Worm (Caenorhabditis elegans) whole organism, L1 larva: ENCODE measurements around the gene far-2.

ENCODE experiments used
- C04F5.9 ChIP-seq: sonication (generic microtip); optimal IDR thresholded peaks from 2 replicates; lab custom pipeline; 2016; ENCODE audit warnings: missing genetic modification characterization, missing compliant biosample characterization
- C34B4.2 ChIP-seq: sonication (generic microtip); optimal IDR thresholded peaks from 2 replicates; lab custom pipeline; 2017; ENCODE audit warnings: mild to moderate bottlenecking, missing genetic modification characterization, missing compliant biosample characterization
- F16B12.6 ChIP-seq: fragments of 150-350 bp; optimal IDR thresholded peaks from 2 replicates; lab custom pipeline; 2014; ENCODE audit warnings: missing biosample characterization, missing genetic modification characterization
- Y116A8C.19 ChIP-seq: sonication (generic microtip); optimal IDR thresholded peaks from 2 replicates; lab custom pipeline; 2016; ENCODE audit warnings: missing compliant biosample characterization, missing genetic modification characterization, borderline replicate concordance
- aha-1 ChIP-seq: fragments of 150-350 bp; optimal IDR thresholded peaks from 2 replicates; lab custom pipeline; 2014; ENCODE audit warnings: missing biosample characterization, missing genetic modification characterization
- alr-1 ChIP-seq: fragments of 200-800 bp; sonication (Bioruptor generic); optimal IDR thresholded peaks from 2 replicates; lab custom pipeline; 2018; ENCODE audit warnings: borderline replicate concordance, mild to moderate bottlenecking, missing genetic modification characterization, missing compliant biosample characterization
- aly-2 ChIP-seq: fragments of 150-350 bp; optimal IDR thresholded peaks from 2 replicates; lab custom pipeline; 2014; ENCODE audit warnings: missing biosample characterization, missing genetic modification characterization
- ama-1 ChIP-seq: fragments of 150-350 bp; optimal IDR thresholded peaks from 2 replicates; lab custom pipeline; 2014
- ceh-8 ChIP-seq: fragments of 200-800 bp; sonication (Bioruptor generic); optimal IDR thresholded peaks from 2 replicates; lab custom pipeline; 2018; ENCODE audit warnings: mild to moderate bottlenecking, missing genetic modification characterization, moderate library complexity, missing compliant biosample characterization
- ceh-82 ChIP-seq, 3 experiments: fragments of 150-350 bp in 1 of 3; sonication (generic microtip) in 2 of 3; optimal IDR thresholded peaks; 2 replicates each; lab custom pipeline; 2014 to 2017; ENCODE audit warnings: missing biosample characterization in 3 of 3, missing genetic modification characterization in 3 of 3
- ceh-88 ChIP-seq: fragments of 200-800 bp; sonication (Bioruptor generic); IDR thresholded peaks from 2 replicates; pipeline ENCODE4 v1.3.6; 2022; ENCODE audit warnings: missing genetic modification characterization, missing compliant biosample characterization
- ceh-90 ChIP-seq: sonication (generic microtip); optimal IDR thresholded peaks from 2 replicates; lab custom pipeline; 2016; ENCODE audit warnings: missing genetic modification characterization, missing compliant biosample characterization
- dpl-1 ChIP-seq, 3 experiments: fragments of 150-350 bp in 2 of 3; sonication (generic microtip) in 1 of 3; optimal IDR thresholded peaks; 2 replicates each; lab custom pipeline; 2014 to 2017; ENCODE audit warnings: missing biosample characterization in 3 of 3, missing genetic modification characterization in 3 of 3, missing genetic modification reagents in 3 of 3
- dsc-1 ChIP-seq: sonication (generic microtip); optimal IDR thresholded peaks from 2 replicates; lab custom pipeline; 2016; ENCODE audit warnings: mild to moderate bottlenecking, missing genetic modification characterization, missing compliant biosample characterization
- efl-3 ChIP-seq: fragments of 200-800 bp; sonication (Bioruptor generic); optimal IDR thresholded peaks from 2 replicates; lab custom pipeline; 2018; ENCODE audit warnings: mild to moderate bottlenecking, missing genetic modification characterization, missing compliant biosample characterization
- fkh-10 ChIP-seq: sonication (generic microtip); optimal IDR thresholded peaks from 2 replicates; lab custom pipeline; 2017; ENCODE audit warnings: missing biosample characterization, missing genetic modification reagents, missing genetic modification characterization
- fkh-8 ChIP-seq: sonication (generic microtip); optimal IDR thresholded peaks from 2 replicates; lab custom pipeline; 2016; ENCODE audit warnings: mild to moderate bottlenecking, missing genetic modification characterization, missing compliant biosample characterization
- fos-1 ChIP-seq: fragments of 150-350 bp; optimal IDR thresholded peaks from 2 replicates; lab custom pipeline; 2014; ENCODE audit warnings: missing biosample characterization, missing genetic modification characterization
- irx-1 ChIP-seq: sonication (generic microtip); optimal IDR thresholded peaks from 2 replicates; lab custom pipeline; 2016; ENCODE audit warnings: missing genetic modification characterization, missing compliant biosample characterization
- jun-1 ChIP-seq: fragments of 150-350 bp; optimal IDR thresholded peaks from 2 replicates; lab custom pipeline; 2014; ENCODE audit warnings: missing biosample characterization, missing genetic modification reagents, missing genetic modification characterization
- lin-14 ChIP-seq: fragments of 200-800 bp; sonication (Bioruptor generic); optimal IDR thresholded peaks from 2 replicates; lab custom pipeline; 2018; ENCODE audit warnings: mild to moderate bottlenecking, missing genetic modification characterization, moderate library complexity, missing compliant biosample characterization
- lin-39 ChIP-seq: fragments of 150-350 bp; optimal IDR thresholded peaks from 2 replicates; lab custom pipeline; 2014; ENCODE audit warnings: missing biosample characterization, missing genetic modification reagents, missing genetic modification characterization
- lir-3 ChIP-seq: sonication (generic microtip); optimal IDR thresholded peaks from 2 replicates; lab custom pipeline; 2016; ENCODE audit warnings: mild to moderate bottlenecking, missing genetic modification characterization, moderate library complexity, missing compliant biosample characterization; ENCODE audit not compliant: poor library complexity
- lsy-2 ChIP-seq, 2 experiments: fragments of 150-350 bp; optimal IDR thresholded peaks; 2 replicates each; lab custom pipeline; 2014; ENCODE audit warnings: missing biosample characterization in 2 of 2, missing genetic modification characterization in 2 of 2
- mab-9 ChIP-seq: fragments of 200-800 bp; sonication (Bioruptor generic); IDR thresholded peaks from 2 replicates; pipeline ENCODE4 v1.3.6; 2022; ENCODE audit warnings: missing genetic modification reagents, missing genetic modification characterization, missing compliant biosample characterization
- mef-2 ChIP-seq: fragments of 150-350 bp; optimal IDR thresholded peaks from 2 replicates; lab custom pipeline; 2014; ENCODE audit warnings: missing biosample characterization, missing genetic modification characterization
- nhr-12 ChIP-seq: sonication (generic microtip); optimal IDR thresholded peaks from 2 replicates; lab custom pipeline; 2017; ENCODE audit warnings: missing biosample characterization, missing genetic modification characterization
- nhr-19 ChIP-seq: fragments of 200-800 bp; sonication (Bioruptor generic); conservative IDR thresholded peaks from 2 replicates; pipeline ENCODE4 v1.3.6; 2022; ENCODE audit warnings: missing genetic modification characterization, missing compliant biosample characterization
- nhr-28 ChIP-seq: fragments of 150-350 bp; optimal IDR thresholded peaks from 2 replicates; lab custom pipeline; 2014; ENCODE audit warnings: missing biosample characterization, missing genetic modification characterization
- nhr-47 ChIP-seq: sonication (generic microtip); optimal IDR thresholded peaks from 2 replicates; lab custom pipeline; 2016; ENCODE audit warnings: mild to moderate bottlenecking, missing genetic modification characterization, moderate library complexity, missing compliant biosample characterization
- nhr-76 ChIP-seq: sonication (generic microtip); optimal IDR thresholded peaks from 2 replicates; lab custom pipeline; 2017; ENCODE audit warnings: missing biosample characterization, missing genetic modification characterization
- nhr-77 ChIP-seq: fragments of 150-350 bp; optimal IDR thresholded peaks from 2 replicates; lab custom pipeline; 2014; ENCODE audit warnings: missing biosample characterization, missing genetic modification characterization
- nhr-84 ChIP-seq: sonication (generic microtip); optimal IDR thresholded peaks from 2 replicates; lab custom pipeline; 2017; ENCODE audit warnings: missing biosample characterization, missing genetic modification characterization
- nhr-85 ChIP-seq: sonication (generic microtip); peaks from one replicate; lab custom pipeline; 2016; ENCODE audit warnings: missing genetic modification characterization, inconsistent platforms, missing compliant biosample characterization
- nhr-90 ChIP-seq: sonication (generic microtip); optimal IDR thresholded peaks from 2 replicates; lab custom pipeline; 2016; ENCODE audit warnings: mild to moderate bottlenecking, missing genetic modification characterization, missing compliant biosample characterization; ENCODE audit not compliant: poor library complexity
- pqm-1 ChIP-seq: sonication (generic microtip); optimal IDR thresholded peaks from 3 replicates; lab custom pipeline; 2017; ENCODE audit warnings: missing biosample characterization, missing genetic modification characterization
- skn-1 ChIP-seq: fragments of 150-350 bp; optimal IDR thresholded peaks from 2 replicates; lab custom pipeline; 2014; ENCODE audit warnings: missing biosample characterization, missing genetic modification characterization
- snpc-4 ChIP-seq: fragments of 150-350 bp; optimal IDR thresholded peaks from 2 replicates; lab custom pipeline; 2014; ENCODE audit warnings: missing biosample characterization, missing genetic modification characterization
- snu-23 ChIP-seq: sonication (generic microtip); optimal IDR thresholded peaks from 2 replicates; lab custom pipeline; 2016; ENCODE audit warnings: missing genetic modification characterization, missing compliant biosample characterization
- sup-37 ChIP-seq: fragments of 200-800 bp; sonication (Bioruptor generic); optimal IDR thresholded peaks from 2 replicates; lab custom pipeline; 2018; ENCODE audit warnings: mild to moderate bottlenecking, missing genetic modification characterization, missing compliant biosample characterization
- swsn-7 ChIP-seq: sonication (generic microtip); optimal IDR thresholded peaks from 2 replicates; lab custom pipeline; 2016; ENCODE audit warnings: missing genetic modification characterization, missing compliant biosample characterization
- tbx-2 ChIP-seq: sonication (generic microtip); optimal IDR thresholded peaks from 2 replicates; lab custom pipeline; 2016; ENCODE audit warnings: missing genetic modification characterization, missing compliant biosample characterization
- tlp-1 ChIP-seq: fragments of 150-350 bp; optimal IDR thresholded peaks from 2 replicates; lab custom pipeline; 2014; ENCODE audit warnings: missing biosample characterization, missing genetic modification characterization
- unc-30 ChIP-seq: sonication (generic microtip); optimal IDR thresholded peaks from 2 replicates; lab custom pipeline; 2017; ENCODE audit warnings: missing biosample characterization, missing genetic modification characterization
- unc-86 ChIP-seq: sonication (generic microtip); optimal IDR thresholded peaks from 2 replicates; lab custom pipeline; 2016; ENCODE audit warnings: missing genetic modification characterization, missing compliant biosample characterization
- unc-98 ChIP-seq: fragments of 200-800 bp; sonication (Bioruptor generic); IDR thresholded peaks from 2 replicates; pipeline ENCODE4 v1.3.6; 2022; ENCODE audit warnings: missing genetic modification characterization, missing compliant biosample characterization
- zag-1 ChIP-seq: fragments of 150-350 bp; optimal IDR thresholded peaks from 2 replicates; lab custom pipeline; 2014; ENCODE audit warnings: missing biosample characterization, missing genetic modification characterization
- zip-4 ChIP-seq: fragments of 200-800 bp; sonication (Bioruptor generic); optimal IDR thresholded peaks from 2 replicates; lab custom pipeline; 2018; ENCODE audit warnings: mild to moderate bottlenecking, missing genetic modification characterization, moderate library complexity, missing compliant biosample characterization
- ztf-4 ChIP-seq: fragments of 150-350 bp; optimal IDR thresholded peaks from 2 replicates; lab custom pipeline; 2014; ENCODE audit warnings: missing biosample characterization, missing genetic modification characterization

Gene far-2

ce11 chrIII:9051119-9051597, 30.5 kb upstream of the far-2 start (continued):
- TF ChIP-seq lsy-2 (tag; optimal IDR thresholded peaks at IDR 0.05; lab: Kevin White, UChicago) (peak; percentile 79 to 87), unc-98 (GFP tag; lab: Robert Waterston, UW) (no peak), dsc-1 (peak; percentile 52), Y116A8C.19 (tag; lab: Kevin White, UChicago) (no peak), snpc-4 (peak; percentile 47), unc-30 (tag; lab: Kevin White, UChicago) (no peak), zag-1 (no peak), aly-2 (tag; lab: Kevin White, UChicago) (peak; percentile 99), fkh-8 (tag; lab: Kevin White, UChicago) (peak; percentile 75), tlp-1 (tag; lab: Kevin White, UChicago) (no peak), fos-1 (no peak), nhr-28 (tag; lab: Kevin White, UChicago) (no peak), jun-1 (tag; lab: Kevin White, UChicago) (peak; percentile 3), dpl-1 (GFP tag; optimal IDR thresholded peaks at IDR 0.05; lab: Kevin White, UChicago) (peak; percentile 46 to 56 (median 54)), ceh-82 (tag; optimal IDR thresholded peaks at IDR 0.05; lab: Kevin White, UChicago) (peak in 1 of 3 experiments; percentile 58), snu-23 (peak; percentile 89), ztf-4 (peak; percentile 91), nhr-84 (no peak), irx-1 (tag; lab: Kevin White, UChicago) (peak; percentile 60), lin-14 (GFP tag; lab: Kevin White, UChicago) (peak; percentile 81), nhr-47 (tag; lab: Kevin White, UChicago) (peak; percentile 68), swsn-7 (peak; percentile 84), alr-1 (tag; lab: Kevin White, UChicago) (no peak), ceh-90 (tag; lab: Kevin White, UChicago) (no peak), mab-9 (GFP tag; lab: Robert Waterston, UW) (peak; percentile 80), ceh-8 (no peak), ceh-88 (GFP tag; lab: Robert Waterston, UW) (peak; percentile 78; the same call in 1 of the 2 replicates), skn-1 (peak; percentile 97), fkh-10 (no peak), sup-37 (no peak), nhr-90 (tag; lab: Kevin White, UChicago) (peak; percentile 70), nhr-12 (no peak), pqm-1 (no peak), nhr-85 (peak; percentile 95), nhr-76 (tag; lab: Kevin White, UChicago) (no peak), nhr-77 (tag; lab: Kevin White, UChicago) (no peak), unc-86 (peak; percentile 4), zip-4 (GFP tag; lab: Kevin White, UChicago) (peak; percentile 43), tbx-2 (tag; lab: Kevin White, UChicago) (peak; percentile 6), nhr-19 (GFP tag; lab: Robert Waterston, UW) (peak; percentile 83), aha-1 (tag; lab: Kevin White, UChicago) (no peak), F16B12.6 (tag; lab: Kevin White, UChicago) (peak; percentile 30), lir-3 (tag; lab: Kevin White, UChicago) (peak; percentile 35), mef-2 (tag; lab: Kevin White, UChicago) (no peak), efl-3 (GFP tag; lab: Kevin White, UChicago) (no peak), C04F5.9 (peak; percentile 21), ama-1 (lab: Kevin White, UChicago) (peak; percentile 97), lin-39 (tag; lab: Kevin White, UChicago) (no peak), C34B4.2 (tag; lab: Kevin White, UChicago) (no peak)
